Worm (Caenorhabditis elegans) whole organism, late embryonic: ENCODE data around the gene clc-9.

Source experiments
- K02D7.2 ChIP-seq: sonication (generic microtip); optimal IDR thresholded peaks from 2 replicates; lab custom pipeline; 2017; ENCODE audit warnings: mild to moderate bottlenecking, missing genetic modification characterization, missing compliant biosample characterization
- K09A11.1 ChIP-seq: sonication (generic microtip); optimal IDR thresholded peaks from 2 replicates; lab custom pipeline; 2017; ENCODE audit warnings: antibody characterized with exemption, mild to moderate bottlenecking, missing genetic modification characterization, missing compliant biosample characterization; ENCODE audit not compliant: insufficient read depth
- Y22D7AL.16 ChIP-seq: sonication (generic microtip); optimal IDR thresholded peaks from 2 replicates; lab custom pipeline; 2016; ENCODE audit warnings: missing genetic modification characterization, missing compliant biosample characterization
- ahr-1 ChIP-seq: sonication (generic microtip); optimal IDR thresholded peaks from 2 replicates; lab custom pipeline; 2016; ENCODE audit warnings: missing genetic modification characterization, missing compliant biosample characterization
- ceh-14 ChIP-seq: sonication (generic microtip); optimal IDR thresholded peaks from 2 replicates; lab custom pipeline; 2016; ENCODE audit warnings: missing genotype, missing genetic modification characterization, missing compliant biosample characterization
- ceh-18 ChIP-seq: sonication (generic microtip); optimal IDR thresholded peaks from 2 replicates; lab custom pipeline; 2016; ENCODE audit warnings: missing genetic modification characterization, missing compliant biosample characterization
- ceh-19 ChIP-seq: fragments of 200-800 bp; sonication (Bioruptor generic); optimal IDR thresholded peaks from 2 replicates; lab custom pipeline; 2018; ENCODE audit warnings: mild to moderate bottlenecking, missing genetic modification characterization, missing compliant biosample characterization
- ceh-2 ChIP-seq: sonication (generic microtip); optimal IDR thresholded peaks from 2 replicates; lab custom pipeline; 2016; ENCODE audit warnings: missing genotype, missing genetic modification characterization, missing compliant biosample characterization
- ceh-24 ChIP-seq: sonication (generic microtip); optimal IDR thresholded peaks from 2 replicates; lab custom pipeline; 2016; ENCODE audit warnings: mild to moderate bottlenecking, missing genetic modification characterization, missing compliant biosample characterization
- ceh-30 ChIP-seq: fragments of 150-350 bp; optimal IDR thresholded peaks from 2 replicates; lab custom pipeline; 2014; ENCODE audit warnings: missing biosample characterization, missing genetic modification characterization
- ceh-31 ChIP-seq: sonication (generic microtip); optimal IDR thresholded peaks from 2 replicates; lab custom pipeline; 2016; ENCODE audit warnings: missing genetic modification characterization, missing compliant biosample characterization
- ceh-34 ChIP-seq: sonication (generic microtip); optimal IDR thresholded peaks from 2 replicates; lab custom pipeline; 2016; ENCODE audit warnings: mild to moderate bottlenecking, missing genetic modification characterization, missing compliant biosample characterization
- ceh-45 ChIP-seq: fragments of 200-800 bp; sonication (Bioruptor generic); IDR thresholded peaks from 2 replicates; pipeline ENCODE4 v1.3.6; 2022; ENCODE audit warnings: missing genetic modification reagents, missing genetic modification characterization, missing compliant biosample characterization
- ceh-48 ChIP-seq: sonication (generic microtip); optimal IDR thresholded peaks from 2 replicates; lab custom pipeline; 2016; ENCODE audit warnings: missing genetic modification characterization, inconsistent platforms, missing compliant biosample characterization
- ceh-6 ChIP-seq: fragments of 200-800 bp; sonication (Bioruptor generic); optimal IDR thresholded peaks from 2 replicates; lab custom pipeline; 2018; ENCODE audit warnings: mild to moderate bottlenecking, missing genetic modification characterization, missing compliant biosample characterization
- che-1 ChIP-seq: sonication (generic microtip); optimal IDR thresholded peaks from 2 replicates; lab custom pipeline; 2016; ENCODE audit warnings: mild to moderate bottlenecking, missing genetic modification characterization, missing compliant biosample characterization
- dmd-4 ChIP-seq: sonication (generic microtip); optimal IDR thresholded peaks from 2 replicates; lab custom pipeline; 2016; ENCODE audit warnings: borderline replicate concordance, missing genetic modification characterization, missing compliant biosample characterization
- dve-1 ChIP-seq: sonication (generic microtip); optimal IDR thresholded peaks from 2 replicates; lab custom pipeline; 2017; ENCODE audit warnings: antibody characterized with exemption, mild to moderate bottlenecking, missing genetic modification characterization, missing compliant biosample characterization
- elt-4 ChIP-seq: sonication (generic microtip); optimal IDR thresholded peaks from 2 replicates; lab custom pipeline; 2016; ENCODE audit warnings: missing genetic modification characterization, missing compliant biosample characterization
- fax-1 ChIP-seq: sonication (generic microtip); optimal IDR thresholded peaks from 2 replicates; lab custom pipeline; 2016; ENCODE audit warnings: missing genotype, missing genetic modification characterization, missing compliant biosample characterization
- fkh-10 ChIP-seq: fragments of 150-350 bp; optimal IDR thresholded peaks from 2 replicates; lab custom pipeline; 2014; ENCODE audit warnings: missing biosample characterization, missing genetic modification reagents, missing genetic modification characterization
- gmeb-2 ChIP-seq: sonication (generic microtip); optimal IDR thresholded peaks from 2 replicates; lab custom pipeline; 2016; ENCODE audit warnings: missing genetic modification characterization, inconsistent platforms, missing compliant biosample characterization
- hlh-13 ChIP-seq: fragments of 200-800 bp; sonication (Bioruptor generic); optimal IDR thresholded peaks from 2 replicates; lab custom pipeline; 2018; ENCODE audit warnings: mild to moderate bottlenecking, missing genetic modification characterization, missing compliant biosample characterization
- hlh-30 ChIP-seq: sonication (generic microtip); optimal IDR thresholded peaks from 2 replicates; lab custom pipeline; 2017; ENCODE audit warnings: antibody characterized with exemption, missing genetic modification characterization, missing compliant biosample characterization; ENCODE audit not compliant: insufficient read depth
- hlh-8 ChIP-seq: sonication (generic microtip); optimal IDR thresholded peaks from 2 replicates; lab custom pipeline; 2016; ENCODE audit warnings: missing genotype, missing genetic modification characterization, missing compliant biosample characterization
- lim-6 ChIP-seq: sonication (generic microtip); optimal IDR thresholded peaks from 2 replicates; lab custom pipeline; 2016; ENCODE audit warnings: missing genetic modification characterization, missing compliant biosample characterization
- lin-11 ChIP-seq: fragments of 200-800 bp; sonication (Bioruptor generic); optimal IDR thresholded peaks from 2 replicates; lab custom pipeline; 2018; ENCODE audit warnings: mild to moderate bottlenecking, missing genetic modification characterization, missing compliant biosample characterization
- madf-2 ChIP-seq: sonication (generic microtip); optimal IDR thresholded peaks from 2 replicates; lab custom pipeline; 2017; ENCODE audit warnings: missing genetic modification characterization, missing compliant biosample characterization
- mec-3 ChIP-seq: sonication (generic microtip); optimal IDR thresholded peaks from 2 replicates; lab custom pipeline; 2016; ENCODE audit warnings: borderline replicate concordance, missing genetic modification characterization, missing compliant biosample characterization
- nfya-1 ChIP-seq: sonication (generic microtip); optimal IDR thresholded peaks from 2 replicates; lab custom pipeline; 2017; ENCODE audit warnings: missing genetic modification characterization, mild to moderate bottlenecking, missing compliant biosample characterization, antibody characterized with exemption, moderate library complexity
- nhr-11 ChIP-seq: fragments of 150-350 bp; optimal IDR thresholded peaks from 2 replicates; lab custom pipeline; 2014; ENCODE audit warnings: missing biosample characterization, missing genetic modification characterization
- npax-4 ChIP-seq: sonication (generic microtip); optimal IDR thresholded peaks from 2 replicates; lab custom pipeline; 2016; ENCODE audit warnings: missing genetic modification characterization, missing compliant biosample characterization
- odd-2 ChIP-seq: sonication (generic microtip); optimal IDR thresholded peaks from 2 replicates; lab custom pipeline; 2017; ENCODE audit warnings: antibody characterized with exemption, mild to moderate bottlenecking, missing genetic modification characterization, missing compliant biosample characterization
- pha-2 ChIP-seq: sonication (generic microtip); optimal IDR thresholded peaks from 2 replicates; lab custom pipeline; 2017; ENCODE audit warnings: mild to moderate bottlenecking, missing genetic modification characterization, missing compliant biosample characterization
- pha-4 ChIP-seq: fragments of 150-350 bp; optimal IDR thresholded peaks from 2 replicates; lab custom pipeline; 2018; ENCODE audit warnings: missing biosample characterization, missing genetic modification reagents, missing genetic modification characterization
- pqm-1 ChIP-seq: sonication (generic microtip); optimal IDR thresholded peaks from 2 replicates; lab custom pipeline; 2016; ENCODE audit warnings: missing genetic modification characterization, missing compliant biosample characterization
- ref-2 ChIP-seq: sonication (generic microtip); optimal IDR thresholded peaks from 2 replicates; lab custom pipeline; 2016; ENCODE audit warnings: missing genetic modification characterization, missing compliant biosample characterization
- rnt-1 ChIP-seq: sonication (generic microtip); optimal IDR thresholded peaks from 2 replicates; lab custom pipeline; 2016; ENCODE audit warnings: missing genetic modification characterization, missing compliant biosample characterization
- sox-4 ChIP-seq: sonication (generic microtip); optimal IDR thresholded peaks from 2 replicates; lab custom pipeline; 2017; ENCODE audit warnings: mild to moderate bottlenecking, missing genetic modification characterization, inconsistent platforms, missing compliant biosample characterization
- syd-9 ChIP-seq: sonication (generic microtip); optimal IDR thresholded peaks from 2 replicates; lab custom pipeline; 2016; ENCODE audit warnings: mild to moderate bottlenecking, missing genetic modification characterization, moderate library complexity, missing compliant biosample characterization
- tbx-2 ChIP-seq: sonication (generic microtip); optimal IDR thresholded peaks from 2 replicates; lab custom pipeline; 2016; ENCODE audit warnings: missing genetic modification characterization, missing compliant biosample characterization
- tbx-7 ChIP-seq: sonication (generic microtip); optimal IDR thresholded peaks from 2 replicates; lab custom pipeline; 2016; ENCODE audit warnings: missing genotype, missing genetic modification characterization, missing compliant biosample characterization
- unc-42 ChIP-seq: sonication (generic microtip); optimal IDR thresholded peaks from 2 replicates; lab custom pipeline; 2016; ENCODE audit warnings: missing genotype, missing genetic modification characterization, missing compliant biosample characterization
- unc-55 ChIP-seq: sonication (generic microtip); optimal IDR thresholded peaks from 2 replicates; lab custom pipeline; 2017; ENCODE audit warnings: missing biosample characterization, missing genetic modification reagents, missing genetic modification characterization
- unc-86 ChIP-seq: sonication (generic microtip); optimal IDR thresholded peaks from 2 replicates; lab custom pipeline; 2016; ENCODE audit warnings: missing genetic modification characterization, missing compliant biosample characterization
- ztf-16 ChIP-seq: sonication (generic microtip); optimal IDR thresholded peaks from 2 replicates; lab custom pipeline; 2017; ENCODE audit warnings: missing genetic modification characterization, missing compliant biosample characterization

Gene clc-9

DNA sequence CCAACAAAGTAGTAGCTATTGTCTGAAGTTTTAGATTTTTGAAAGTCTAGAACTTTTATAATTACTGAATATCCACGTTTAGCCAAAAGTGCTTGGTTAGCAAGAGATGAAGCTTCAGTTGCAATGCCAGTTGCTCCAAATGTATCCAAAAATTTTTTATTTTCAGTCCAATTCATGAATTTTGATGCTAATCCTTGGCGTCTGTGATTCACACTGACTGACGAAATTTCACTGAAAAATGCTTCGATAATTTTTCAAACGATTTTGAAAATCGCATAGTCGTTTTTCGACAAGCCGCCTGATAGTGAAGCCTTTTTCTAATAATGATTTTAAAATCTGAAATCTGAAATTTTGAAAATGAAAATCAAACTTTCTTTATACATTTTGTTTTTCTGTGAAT, 18.7 kb upstream of the clc-9 start:
- TF ChIP-seq hlh-13 (GFP tag; lab: Kevin White, UChicago) = no peak
- no peak for TF ChIP-seq unc-42 (tag; lab: Kevin White, UChicago)
- no peak for TF ChIP-seq ref-2 (tag; lab: Kevin White, UChicago)
- TF ChIP-seq pqm-1 = no peak

DNA sequence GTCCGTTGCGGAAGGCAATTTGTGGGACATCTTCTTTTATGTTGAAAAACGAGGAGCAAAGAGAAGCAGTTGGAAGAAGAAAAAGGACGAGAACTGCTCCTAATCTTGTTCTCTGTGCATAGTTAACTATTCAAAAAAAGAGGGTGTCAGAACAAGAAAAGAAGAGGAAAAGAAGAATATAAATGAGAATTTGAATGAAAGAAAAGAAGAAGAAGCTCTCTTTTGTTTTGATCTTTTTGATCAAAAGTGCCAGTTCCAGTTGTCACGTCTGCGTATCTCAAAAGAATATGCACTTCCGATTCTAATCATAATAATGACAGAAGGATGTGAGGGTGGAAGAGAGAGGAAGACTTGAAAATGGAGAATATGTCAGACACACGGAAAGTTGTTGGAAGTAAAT, 17.8 kb upstream of the clc-9 start, which contains the start of gene M7.8:
Gene M7.8 (minus strand): TSS at position 112 of the 400 bp plus-strand sequence.
- TF ChIP-seq pha-4 (tag; lab: Kevin White, UChicago) = no peak
- TF ChIP-seq unc-55 (GFP tag; lab: Kevin White, UChicago) = peak; percentile 32
- TF ChIP-seq unc-42 (tag; lab: Kevin White, UChicago) = peak; percentile 41

DNA sequence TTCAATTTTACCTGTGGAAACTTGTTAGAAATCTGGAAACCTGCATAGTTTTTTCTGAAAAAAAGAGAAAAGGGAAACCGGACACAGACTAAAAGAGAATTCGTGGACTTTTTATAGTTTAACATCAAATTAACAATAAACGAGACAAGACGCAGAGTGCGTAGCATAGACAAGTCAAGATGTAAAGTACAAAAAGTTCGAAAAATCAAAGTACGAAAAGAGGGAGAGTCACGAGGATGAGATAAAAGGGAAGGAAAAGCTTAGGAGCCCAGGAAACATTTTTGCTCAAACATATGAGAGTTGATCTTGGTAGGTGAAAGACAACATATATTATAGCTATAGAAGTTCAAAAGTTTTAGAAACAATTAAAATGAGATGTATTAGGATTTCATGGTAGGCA, 14.9 kb upstream of the clc-9 start, which contains the start of gene M7.12:
Gene M7.12 (minus strand): TSS at position 188 of the 400 bp plus-strand sequence.
- no peak for TF ChIP-seq ceh-34 (tag; lab: Kevin White, UChicago)
- TF ChIP-seq ceh-6 (GFP tag; lab: Kevin White, UChicago) = no peak
- TF ChIP-seq ref-2 (tag; lab: Kevin White, UChicago) = no peak
- no peak for TF ChIP-seq K02D7.2 (tag; lab: Kevin White, UChicago)
- no peak for TF ChIP-seq Y22D7AL.16 (tag; lab: Kevin White, UChicago)
- no peak for TF ChIP-seq elt-4
- TF ChIP-seq unc-86 (tag; lab: Kevin White, UChicago) = no peak
- no peak for TF ChIP-seq lim-6 (tag; lab: Kevin White, UChicago)
- no peak for TF ChIP-seq mec-3
- TF ChIP-seq syd-9 (tag; lab: Kevin White, UChicago) = no peak
- TF ChIP-seq dve-1 (tag; lab: Kevin White, UChicago) = no peak
- no peak for TF ChIP-seq hlh-30 (tag; lab: Kevin White, UChicago)
- no peak for TF ChIP-seq dmd-4 (tag; lab: Kevin White, UChicago)
- TF ChIP-seq npax-4 (tag; lab: Kevin White, UChicago) = no peak
- no peak for TF ChIP-seq lin-11
- no peak for TF ChIP-seq nhr-11 (tag; lab: Kevin White, UChicago)
- TF ChIP-seq gmeb-2 = no peak
- no peak for TF ChIP-seq sox-4 (tag; lab: Kevin White, UChicago)
- TF ChIP-seq odd-2 (tag; lab: Kevin White, UChicago) = no peak
- no peak for TF ChIP-seq tbx-7

DNA sequence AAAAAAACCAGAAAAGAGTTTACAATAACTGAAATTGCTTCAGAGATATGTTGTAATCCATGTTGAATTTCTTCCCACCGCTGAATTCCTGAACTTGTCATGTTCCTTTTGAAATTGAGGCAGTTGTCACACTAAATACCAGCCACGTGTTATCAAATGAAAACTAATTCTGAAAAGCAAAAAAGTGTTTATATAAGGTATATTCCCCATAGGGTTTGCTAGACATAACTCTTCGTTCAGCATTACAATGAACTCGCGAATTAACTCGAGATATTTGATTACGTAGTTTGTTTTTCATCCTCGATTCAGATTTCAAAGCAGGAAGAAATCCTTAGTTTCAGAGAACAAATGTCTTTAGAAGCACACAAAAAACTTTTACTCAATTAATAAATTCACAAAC, 12.5 kb upstream of the clc-9 start, which contains the start of gene str-3:
Gene str-3 (minus strand): TSS at position 101 of the 400 bp plus-strand sequence.
- TF ChIP-seq tbx-2 (tag; lab: Kevin White, UChicago) (no peak), ceh-6 (GFP tag; lab: Kevin White, UChicago) (no peak), ceh-45 (no peak), ceh-34 (tag; lab: Kevin White, UChicago) (no peak), hlh-8 (tag; lab: Kevin White, UChicago) (no peak), nhr-11 (tag; lab: Kevin White, UChicago) (no peak), ceh-19 (GFP tag; lab: Kevin White, UChicago) (no peak), ceh-14 (no peak), rnt-1 (no peak), pha-2 (tag; lab: Kevin White, UChicago) (no peak), ceh-24 (tag; lab: Kevin White, UChicago) (no peak), fax-1 (no peak)

DNA sequence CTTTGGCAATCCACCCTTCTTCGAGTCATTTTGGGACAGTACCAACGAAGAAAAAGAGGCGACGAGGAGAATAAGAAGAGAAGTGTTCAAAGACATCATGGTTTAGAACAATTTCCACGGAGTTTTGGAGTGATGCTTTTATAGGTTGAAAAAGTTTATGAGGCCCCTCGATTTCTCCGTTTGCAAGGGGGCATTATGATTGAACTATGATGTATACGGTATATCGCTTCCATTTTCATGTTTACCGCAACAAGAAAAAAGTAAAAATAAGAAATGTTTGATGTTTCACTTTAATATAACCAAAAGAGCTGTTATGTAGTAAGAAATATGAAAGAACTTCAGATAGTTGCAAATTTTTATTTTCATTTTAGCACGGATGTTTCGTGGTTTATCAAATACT, 11.4 kb upstream of the clc-9 start, which contains the start of gene srlf-18:
Gene srlf-18 (minus strand): TSS at position 101 of the 400 bp plus-strand sequence.
- TF ChIP-seq K09A11.1 (tag; lab: Kevin White, UChicago) = no peak
- no peak for TF ChIP-seq unc-55 (GFP tag; lab: Kevin White, UChicago)
- no peak for TF ChIP-seq madf-2 (tag; lab: Kevin White, UChicago)
- TF ChIP-seq ceh-18 (tag; lab: Kevin White, UChicago) = no peak
- TF ChIP-seq dve-1 (tag; lab: Kevin White, UChicago) = no peak
- no peak for TF ChIP-seq pha-2 (tag; lab: Kevin White, UChicago)
- TF ChIP-seq nfya-1 (tag; lab: Kevin White, UChicago) = no peak
- TF ChIP-seq ceh-14 = no peak
- TF ChIP-seq ceh-30 (tag; lab: Kevin White, UChicago) = no peak
- TF ChIP-seq che-1 (tag; lab: Kevin White, UChicago) = no peak
- no peak for TF ChIP-seq tbx-7
- TF ChIP-seq fkh-10 = no peak
- no peak for TF ChIP-seq ztf-16
- no peak for TF ChIP-seq ceh-34 (tag; lab: Kevin White, UChicago)
- TF ChIP-seq ceh-2 = no peak
- no peak for TF ChIP-seq ahr-1 (tag; lab: Kevin White, UChicago)
- no peak for TF ChIP-seq npax-4 (tag; lab: Kevin White, UChicago)
- TF ChIP-seq ceh-48 = no peak
- TF ChIP-seq ceh-31 = no peak
- TF ChIP-seq, all 69 proteins: peak for 0
